Worm (Caenorhabditis elegans): ENCODE measurements around the gene fcho-1.

fcho-1 gene

ce11 chrII:1295776-1296175 lies 14.5 kb upstream of the fcho-1 start, which contains the start of gene Y57G7A.2:
Gene Y57G7A.2, plus strand, starts transcription at chrII:1296076.
- TF ChIP-seq sma-3 (GFP tag; optimal IDR thresholded peaks at IDR 0.05) (no peak), ztf-4 (tag; optimal IDR thresholded peaks at IDR 0.05) (no peak), nhr-11 (tag; optimal IDR thresholded peaks at IDR 0.05) (no peak), nhr-129 (tag; optimal IDR thresholded peaks at IDR 0.05) (no peak), fos-1 (tag; optimal IDR thresholded peaks at IDR 0.05) (no peak), unc-39 (tag; optimal IDR thresholded peaks at IDR 0.05) (no peak), ama-1 (optimal IDR thresholded peaks at IDR 0.05) (no peak), snpc-4 (tag; optimal IDR thresholded peaks at IDR 0.05) (no peak), nhr-237 (tag; optimal IDR thresholded peaks at IDR 0.05) (no peak), elt-1 (tag; optimal IDR thresholded peaks at IDR 0.05) (no peak), F13H6.1 (tag; optimal IDR thresholded peaks at IDR 0.05) (no peak), unc-62 (GFP tag; optimal IDR thresholded peaks at IDR 0.05) (no peak)

ce11 chrII:1297044-1297696 lies 13.1 kb upstream of the fcho-1 start:
- no peak for TF ChIP-seq peb-1 (tag; optimal IDR thresholded peaks at IDR 0.05)
- no peak for TF ChIP-seq mbf-1 (tag; optimal IDR thresholded peaks at IDR 0.05)
- TF ChIP-seq elt-1 (tag; optimal IDR thresholded peaks at IDR 0.05) = no peak
- no peak for TF ChIP-seq egl-27 (tag; optimal IDR thresholded peaks at IDR 0.05)
- peak; percentile 1 for TF ChIP-seq fos-1 (tag; optimal IDR thresholded peaks at IDR 0.05)
- no peak for TF ChIP-seq ceh-82 (tag; optimal IDR thresholded peaks at IDR 0.05)
- no peak for TF ChIP-seq ZK546.5 (tag; optimal IDR thresholded peaks at IDR 0.05)
- no peak for TF ChIP-seq alr-1 (tag; optimal IDR thresholded peaks at IDR 0.05)

DNA sequence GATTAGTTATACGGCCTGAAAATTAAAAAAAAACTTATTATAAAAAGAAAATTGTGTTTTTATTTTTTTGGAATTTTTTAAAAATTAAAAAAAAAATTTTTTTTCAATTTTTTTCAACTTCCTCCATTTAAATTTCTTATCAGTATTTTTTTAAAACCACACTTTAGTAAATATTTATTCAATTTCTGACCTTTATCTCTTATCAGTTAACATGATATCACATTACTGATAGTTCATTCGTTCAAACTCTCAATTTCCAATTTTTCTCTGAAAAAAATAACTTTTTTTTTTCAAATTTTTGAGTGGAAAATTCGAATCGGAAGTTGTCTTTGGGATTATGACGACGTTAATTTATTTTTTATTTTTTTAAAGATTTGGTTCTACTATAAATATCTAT lies 12.6 kb upstream of the fcho-1 start:
- TF ChIP-seq fos-1 (tag; optimal IDR thresholded peaks at IDR 0.05) (peak; percentile 1), nhr-129 (tag; optimal IDR thresholded peaks at IDR 0.05) (no peak)

DNA sequence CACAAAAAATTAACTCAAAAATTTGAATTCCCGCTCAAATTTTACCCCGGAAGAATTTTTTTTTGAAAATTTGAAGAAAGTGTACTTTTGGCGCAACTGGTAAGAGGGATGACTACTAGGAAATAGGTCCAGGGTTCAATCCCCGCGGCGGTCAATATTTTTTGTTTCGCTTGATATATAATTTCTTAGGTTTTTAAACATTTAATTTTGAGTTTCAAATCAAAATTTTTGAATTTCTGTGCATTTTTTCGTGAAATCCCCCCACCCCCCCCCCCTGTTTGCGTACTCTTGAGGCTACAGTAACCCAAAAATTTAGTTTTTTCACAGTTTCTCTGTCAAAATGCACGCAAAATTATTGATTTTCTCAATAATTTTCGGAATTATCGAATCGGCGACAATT lies 12.1 kb upstream of the fcho-1 start, which contains the start of gene Y57G7A.1:
Gene Y57G7A.1, plus strand, starts transcription at position 301 of the 400 bp plus-strand sequence.
- TF ChIP-seq zag-1 (tag; optimal IDR thresholded peaks at IDR 0.05) (no peak), mab-5 (tag; optimal IDR thresholded peaks at IDR 0.05) (no peak), unc-55 (GFP tag; optimal IDR thresholded peaks at IDR 0.05) (no peak), lin-11 (tag; optimal IDR thresholded peaks at IDR 0.05) (no peak), ama-1 (optimal IDR thresholded peaks at IDR 0.05) (no peak), nhr-11 (tag; optimal IDR thresholded peaks at IDR 0.05) (no peak), mbf-1 (tag; optimal IDR thresholded peaks at IDR 0.05) (no peak), lin-39 (tag; optimal IDR thresholded peaks at IDR 0.05) (no peak), nhr-129 (tag; optimal IDR thresholded peaks at IDR 0.05) (no peak), unc-62 (GFP tag; optimal IDR thresholded peaks at IDR 0.05) (no peak), nhr-237 (tag; optimal IDR thresholded peaks at IDR 0.05) (no peak), dmd-4 (tag; optimal IDR thresholded peaks at IDR 0.05) (no peak), elt-1 (tag; optimal IDR thresholded peaks at IDR 0.05) (no peak), nhr-77 (tag; optimal IDR thresholded peaks at IDR 0.05) (no peak), ztf-11 (tag; optimal IDR thresholded peaks at IDR 0.05) (no peak), sma-3 (GFP tag; optimal IDR thresholded peaks at IDR 0.05) (no peak), egl-27 (tag; optimal IDR thresholded peaks at IDR 0.05) (no peak)

DNA sequence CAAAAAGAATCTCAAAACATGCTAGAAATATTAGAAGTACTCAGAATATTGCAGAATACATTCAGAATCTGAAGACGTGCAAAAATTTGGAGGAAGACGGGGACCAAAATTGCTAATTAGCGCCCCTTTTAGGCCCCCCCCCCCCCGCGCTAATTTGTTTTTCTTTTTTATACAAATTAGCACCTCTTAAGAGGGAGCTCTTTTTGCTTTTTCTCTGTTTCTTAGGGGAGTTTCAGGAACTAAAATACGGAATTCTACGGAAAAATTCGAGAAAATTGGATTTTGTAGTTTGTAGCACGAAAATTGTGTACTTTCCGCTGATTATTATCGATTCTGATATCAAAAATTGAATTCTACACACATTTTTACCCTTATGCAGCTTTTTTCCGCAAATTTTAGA lies 8.8 kb upstream of the fcho-1 start, which contains the start of gene glb-31:
Gene glb-31, minus strand, starts transcription at position 101 of the 400 bp plus-strand sequence.
- TF ChIP-seq mab-5 (tag; optimal IDR thresholded peaks at IDR 0.05) (no peak), Y55F3AM.14 (GFP tag; optimal IDR thresholded peaks at IDR 0.05) (no peak), sem-4 (tag; optimal IDR thresholded peaks at IDR 0.05) (no peak), nhr-12 (tag; optimal IDR thresholded peaks at IDR 0.05) (no peak), ztf-1 (GFP tag; conservative IDR thresholded peaks at IDR 0.05) (no peak), egl-27 (tag; optimal IDR thresholded peaks at IDR 0.05) (no peak), nhr-6 (tag; optimal IDR thresholded peaks at IDR 0.05) (no peak), ztf-4 (tag; optimal IDR thresholded peaks at IDR 0.05) (no peak), snpc-4 (tag; optimal IDR thresholded peaks at IDR 0.05) (no peak), ztf-11 (tag; optimal IDR thresholded peaks at IDR 0.05) (no peak), unc-39 (tag; optimal IDR thresholded peaks at IDR 0.05) (no peak), ama-1 (optimal IDR thresholded peaks at IDR 0.05) (no peak)

DNA sequence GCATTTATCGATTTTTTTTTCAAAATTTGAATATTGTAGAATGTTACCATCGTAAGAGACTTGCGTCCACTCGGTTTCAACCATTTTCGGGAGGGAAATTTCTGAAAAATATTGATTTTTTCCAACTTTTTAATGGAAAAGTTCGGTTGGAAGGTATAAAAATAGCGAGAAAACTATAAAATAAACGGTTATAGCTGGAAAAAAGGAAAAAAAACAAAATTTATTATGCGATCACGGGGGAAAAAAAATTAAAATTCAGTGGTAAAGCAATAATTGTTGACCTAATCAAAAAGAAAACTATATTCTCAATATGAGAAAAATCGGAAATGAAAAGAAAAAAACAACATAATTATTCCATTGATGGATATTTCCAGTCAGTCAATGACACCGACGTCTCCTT lies 4.3 kb upstream of the fcho-1 start, which contains the start of gene emc-2:
Gene emc-2, minus strand, starts transcription at position 101 of the 400 bp plus-strand sequence.
- TF ChIP-seq egl-27 (tag; optimal IDR thresholded peaks at IDR 0.05) (no peak), nhr-12 (tag; optimal IDR thresholded peaks at IDR 0.05) (no peak), zag-1 (tag; optimal IDR thresholded peaks at IDR 0.05) (no peak), lin-39 (tag; optimal IDR thresholded peaks at IDR 0.05) (no peak), nhr-21 (tag; optimal IDR thresholded peaks at IDR 0.05) (no peak), R02D3.7 (tag; optimal IDR thresholded peaks at IDR 0.05) (no peak), nhr-25 (tag; optimal IDR thresholded peaks at IDR 0.05) (no peak), unc-39 (tag; optimal IDR thresholded peaks at IDR 0.05) (no peak), sma-9 (GFP tag; optimal IDR thresholded peaks at IDR 0.05) (no peak), sma-9 (tag; optimal IDR thresholded peaks at IDR 0.05) (no peak), elt-3 (tag; optimal IDR thresholded peaks at IDR 0.05) (no peak), aly-2 (tag; optimal IDR thresholded peaks at IDR 0.05) (no peak), mdl-1 (tag; optimal IDR thresholded peaks at IDR 0.05) (no peak), unc-55 (GFP tag; optimal IDR thresholded peaks at IDR 0.05) (no peak), dmd-4 (tag; optimal IDR thresholded peaks at IDR 0.05) (no peak), ztf-4 (tag; optimal IDR thresholded peaks at IDR 0.05) (no peak), unc-62 (GFP tag; optimal IDR thresholded peaks at IDR 0.05) (no peak)

Measured in whole organism, L2 larva.